Fruit fly (Drosophila melanogaster) whole organism, adult: ENCODE data around the gene Gba1b.

Experiments used
- CG14711 ChIP-seq: fragments of 200-800 bp; sonication (Bioruptor generic); optimal IDR thresholded peaks from 2 replicates; lab custom pipeline; 2018; ENCODE audit warnings: missing biosample characterization, mild to moderate bottlenecking, missing genetic modification characterization, moderate library complexity
- CG5204 ChIP-seq: fragments of 200-800 bp; sonication (Bioruptor generic); optimal IDR thresholded peaks from 2 replicates; lab custom pipeline; 2016; ENCODE audit warnings: missing biosample characterization, missing genetic modification characterization
- Crg-1 ChIP-seq: fragments of 200-800 bp; sonication (Bioruptor generic); optimal IDR thresholded peaks from 2 replicates; lab custom pipeline; 2016; ENCODE audit warnings: missing biosample characterization, missing genetic modification characterization
- Hr96 ChIP-seq: fragments of 200-800 bp; sonication (Bioruptor generic); optimal IDR thresholded peaks from 2 replicates; lab custom pipeline; 2016; ENCODE audit warnings: missing biosample characterization, missing genetic modification characterization
- Mnt ChIP-seq: fragments of 200-800 bp; sonication (Bioruptor generic); optimal IDR thresholded peaks from 2 replicates; lab custom pipeline; 2016; ENCODE audit warnings: missing biosample characterization, mild to moderate bottlenecking, missing genetic modification characterization
- bab1 ChIP-seq: fragments of 200-800 bp; sonication (Bioruptor generic); optimal IDR thresholded peaks from 3 replicates; lab custom pipeline; 2019; ENCODE audit warnings: missing biosample characterization, mild to moderate bottlenecking, missing genetic modification characterization, moderate library complexity
- kay ChIP-seq: fragments of 200-800 bp; sonication (Bioruptor generic); peaks from one replicate; lab custom pipeline; 2016; ENCODE audit warnings: missing biosample characterization, missing genetic modification characterization, borderline replicate concordance
- ovo ChIP-seq: fragments of 200-800 bp; sonication (Bioruptor generic); optimal IDR thresholded peaks from 2 replicates; lab custom pipeline; 2016; ENCODE audit warnings: missing biosample characterization, missing genetic modification characterization

DNA sequence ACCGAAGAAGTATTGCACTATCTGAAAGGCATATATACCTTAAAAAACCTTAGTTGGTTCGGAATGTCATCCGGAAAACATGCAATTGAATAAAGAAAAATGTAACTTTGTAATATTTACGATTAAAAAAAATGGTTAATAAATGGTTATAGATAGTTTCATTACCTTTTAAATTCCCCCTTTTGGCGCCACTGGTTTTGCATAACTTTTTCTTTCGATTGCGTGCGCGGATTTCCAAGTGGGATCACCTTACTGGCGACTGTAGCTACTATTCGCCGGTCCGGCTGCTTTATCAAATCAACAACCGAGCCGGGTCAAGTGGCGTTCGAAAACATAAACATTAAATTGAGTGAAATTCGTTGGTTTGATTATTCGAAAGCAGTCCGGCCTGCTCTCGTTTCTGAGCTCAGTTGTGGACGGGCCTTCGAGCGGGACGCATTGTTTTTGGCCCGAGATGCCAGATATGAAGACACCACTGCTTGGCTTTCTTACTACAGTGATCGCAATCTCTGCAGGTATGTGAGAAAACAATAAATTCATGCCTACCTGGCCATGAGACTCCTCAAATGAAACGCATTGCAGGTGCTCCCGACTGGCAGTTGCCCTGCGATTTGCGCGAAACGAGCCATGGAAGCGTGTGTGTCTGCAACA lies at the start of gene Gba1b:
- TF ChIP-seq Mnt, result no peak
- TF ChIP-seq Crg-1, result no peak
- no peak for TF ChIP-seq CG14711
- TF ChIP-seq CG5204 (GFP tag; lab: Kevin White, UChicago), result no peak
- no peak for TF ChIP-seq bab1
- no peak for TF ChIP-seq ovo (GFP tag; lab: Kevin White, UChicago)
- no peak for TF ChIP-seq kay (GFP tag; lab: Kevin White, UChicago)
- TF ChIP-seq Hr96 (GFP tag; lab: Kevin White, UChicago), result no peak
